Fruit fly (Drosophila melanogaster): ENCODE measurements around the gene CG9541.

The CG9541 gene

DNA sequence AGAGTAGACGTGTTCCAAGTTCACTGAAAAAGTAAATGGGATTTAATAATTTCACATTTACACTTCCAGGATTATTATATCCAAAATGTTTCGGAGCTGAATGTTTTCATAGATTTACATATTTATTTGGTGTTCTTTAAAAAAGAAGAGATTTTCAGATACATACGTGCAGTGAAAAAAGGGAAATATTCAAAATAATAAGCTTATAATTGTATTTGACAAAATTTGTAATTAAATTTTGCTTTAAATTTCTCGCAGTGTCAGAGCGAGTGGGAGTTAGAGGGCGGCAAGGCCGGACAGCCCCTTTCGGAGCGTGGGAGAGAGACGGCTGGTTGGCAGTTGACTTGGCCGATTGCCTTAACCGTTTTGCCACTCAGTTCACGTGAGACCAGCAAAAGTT lies 38.2 kb downstream of the CG9541 start, which contains the start of gene Tsp29Fb (continued):
- TF ChIP-seq wor (GFP tag; IDR thresholded peaks at IDR 0.05) (peak; percentile 60; the same call in 1 of the 2 replicates), CG12769 (tag; optimal IDR thresholded peaks at IDR 0.05) (peak; percentile 66), fu2 (GFP tag; optimal IDR thresholded peaks at IDR 0.05) (peak; percentile 57), CG3995 (GFP tag; optimal IDR thresholded peaks at IDR 0.05) (peak; percentile 11), CG10209 (GFP tag; optimal IDR thresholded peaks at IDR 0.05) (peak; percentile 83), CG8089 (GFP tag; optimal IDR thresholded peaks at IDR 0.05) (peak; percentile 4), pita (GFP tag; optimal IDR thresholded peaks at IDR 0.05) (no peak), Xrp1 (GFP tag; IDR thresholded peaks at IDR 0.05) (peak; percentile 53; the same call in 1 of the 2 replicates), nerfin-2 (GFP tag; IDR thresholded peaks at IDR 0.05; ENCODE audit: partially characterized antibody) (no peak), Atf6 (GFP tag; IDR thresholded peaks at IDR 0.05) (peak; percentile 86), CG5180 (GFP tag; optimal IDR thresholded peaks at IDR 0.05) (peak; percentile 60), maf-S (GFP tag; optimal IDR thresholded peaks at IDR 0.05) (peak; percentile 42), CG14965 (GFP tag; optimal IDR thresholded peaks at IDR 0.05; ENCODE audit: borderline replicate concordance) (no peak), mam (GFP tag; optimal IDR thresholded peaks at IDR 0.05) (peak; percentile 61), Usf (GFP tag; optimal IDR thresholded peaks at IDR 0.05) (peak; percentile 58), CG2116 (GFP tag; optimal IDR thresholded peaks at IDR 0.05) (peak; percentile 26), ken (GFP tag; IDR thresholded peaks at IDR 0.05) (0 out of 3 replicates have a peak, but pooled peaks have one; percentile 35), eyg (GFP tag; optimal IDR thresholded peaks at IDR 0.05) (peak; percentile 17), ro (GFP tag; IDR thresholded peaks at IDR 0.05) (no peak), seq (GFP tag; IDR thresholded peaks at IDR 0.05) (peak; percentile 54; the same call in 1 of the 2 replicates), zen2 (GFP tag; IDR thresholded peaks at IDR 0.05; ENCODE audit: partially characterized antibody) (no peak), CG14710 (tag; optimal IDR thresholded peaks at IDR 0.05) (peak; percentile 23), CG10267 (tag; optimal IDR thresholded peaks at IDR 0.05) (peak; percentile 52), CG11696 (GFP tag; IDR thresholded peaks at IDR 0.05) (no peak), CG11085 (GFP tag; IDR thresholded peaks at IDR 0.05) (0 out of 2 replicates have a peak, but pooled peaks have one; percentile 21), sug (tag; optimal IDR thresholded peaks at IDR 0.05) (peak; percentile 82), sima (GFP tag; optimal IDR thresholded peaks at IDR 0.05) (no peak), CG2129 (GFP tag; IDR thresholded peaks at IDR 0.05; ENCODE audit: partially characterized antibody) (no peak), CG33557 (GFP tag; optimal IDR thresholded peaks at IDR 0.05) (no peak), crp (GFP tag; optimal IDR thresholded peaks at IDR 0.05) (peak in 1 of 2 experiments; percentile 17), CG32767 (GFP tag; IDR thresholded peaks at IDR 0.05) (peak; percentile 19; the same call in 1 of the 2 replicates), az2 (GFP tag; optimal IDR thresholded peaks at IDR 0.05) (peak; percentile 21), phol (tag; optimal IDR thresholded peaks at IDR 0.05) (peak; percentile 69), CG17186 (GFP tag; optimal IDR thresholded peaks at IDR 0.05) (no peak), CG9609 (GFP tag; optimal IDR thresholded peaks at IDR 0.05) (peak; percentile 12), disco-r (GFP tag; optimal IDR thresholded peaks at IDR 0.05) (peak; percentile 7), ems (GFP tag; optimal IDR thresholded peaks at IDR 0.05) (peak; percentile 48), HmgZ (tag; optimal IDR thresholded peaks at IDR 0.05) (peak; percentile 79), Awh (GFP tag; IDR thresholded peaks at IDR 0.05) (peak; percentile 67; the same call in 1 of the 2 replicates), Hsf (GFP tag; optimal IDR thresholded peaks at IDR 0.05) (peak; percentile 58), Poxn (GFP tag; IDR thresholded peaks at IDR 0.05) (no peak), CG33213 (GFP tag; optimal IDR thresholded peaks at IDR 0.05) (no peak), tio (GFP tag; optimal IDR thresholded peaks at IDR 0.05) (peak; percentile 55), CG15696 (tag; optimal IDR thresholded peaks at IDR 0.05) (peak; percentile 20), nom (GFP tag; optimal IDR thresholded peaks at IDR 0.05) (no peak), CG2889 (GFP tag; IDR thresholded peaks at IDR 0.05) (no peak), HLHmδ (GFP tag; optimal IDR thresholded peaks at IDR 0.05) (no peak), dan (GFP tag; IDR thresholded peaks at IDR 0.05) (no peak), Sox102F (GFP tag; optimal IDR thresholded peaks at IDR 0.05) (peak; percentile 81), CG9437 (GFP tag; optimal IDR thresholded peaks at IDR 0.05) (peak; percentile 64)

Data from whole organism, embryonic.